In the genomic region with DNA sequence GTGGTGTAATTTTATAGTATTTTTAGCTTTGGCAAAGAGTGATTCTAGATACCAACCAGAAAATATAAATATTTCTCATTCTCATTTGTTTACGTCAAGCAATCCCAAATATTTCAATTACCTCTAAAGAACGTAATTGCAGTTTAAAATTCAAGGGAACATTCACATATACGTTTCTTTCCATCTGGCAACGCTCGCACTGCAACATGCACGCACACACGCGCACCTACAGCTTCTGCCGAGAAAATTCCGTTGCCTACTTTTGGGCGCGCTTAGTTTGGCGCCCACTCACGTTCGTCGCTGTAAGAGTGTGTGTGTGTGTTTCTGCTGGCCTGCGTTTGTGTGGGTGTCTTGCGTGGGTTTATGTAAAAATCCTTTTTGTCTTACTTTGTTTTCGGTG, we compare ENCODE assay signal across 5 fruit fly cellular contexts.
A peak's percentile ranks its signal among the peaks of the same experiment; 100 is the strongest.
TF ChIP-seq lines count a peak whose summit lies in the region.

No protein-coding gene starts in this region.

- peak; percentile 29 to 47 for TF ChIP-seq CTCF in S2 (optimal IDR thresholded peaks at IDR 0.05; lab: Kevin White, UChicago)
- TF ChIP-seq CTCF in whole organism, embryonic (GFP tag; optimal IDR thresholded peaks at IDR 0.05; lab: Kevin White, UChicago), result no peak

TF ChIP-seq in whole organism, adult, 20 proteins besides CTCF, POLR2A, EP300 and RAD21:
- TF ChIP-seq CG5204 (GFP tag; optimal IDR thresholded peaks at IDR 0.05; lab: Kevin White, UChicago) (peak; percentile 28), cnc (optimal IDR thresholded peaks at IDR 0.05; lab: Kevin White, UChicago) (no peak), Clk (GFP tag; optimal IDR thresholded peaks at IDR 0.05; lab: Kevin White, UChicago) (no peak), CG14711 (tag; optimal IDR thresholded peaks at IDR 0.05; lab: Kevin White, UChicago) (no peak), CG12768 (GFP tag; optimal IDR thresholded peaks at IDR 0.05; lab: Kevin White, UChicago) (peak; percentile 25), bab1 (GFP tag; optimal IDR thresholded peaks at IDR 0.05; lab: Kevin White, UChicago) (no peak)

TF ChIP-seq in whole organism, embryonic, 481 proteins besides CTCF, POLR2A, EP300 and RAD21 (continues in another document):
- TF ChIP-seq Adf1 (GFP tag; IDR thresholded peaks at IDR 0.05; lab: Robert Waterston, UW) (no peak), CG1603 (tag; optimal IDR thresholded peaks at IDR 0.05; lab: Kevin White, UChicago) (peak; percentile 17), sr (GFP tag; IDR thresholded peaks at IDR 0.05; lab: Robert Waterston, UW) (peak; percentile 44; the same call in 1 of the 3 replicates), Max (GFP tag; optimal IDR thresholded peaks at IDR 0.05; lab: Kevin White, UChicago) (no peak), CG13287 (GFP tag; IDR thresholded peaks at IDR 0.05; lab: Robert Waterston, UW; ENCODE audit: partially characterized antibody) (no peak), CG18011 (GFP tag; optimal IDR thresholded peaks at IDR 0.05; lab: Kevin White, UChicago) (no peak), Rx (GFP tag; IDR thresholded peaks at IDR 0.05; lab: Robert Waterston, UW) (no peak), dimm (GFP tag; IDR thresholded peaks at IDR 0.05; lab: Robert Waterston, UW) (no peak), CG11504 (tag; optimal IDR thresholded peaks at IDR 0.05; lab: Kevin White, UChicago) (peak; percentile 72), CG9437 (GFP tag; optimal IDR thresholded peaks at IDR 0.05; lab: Kevin White, UChicago) (peak; percentile 96), ham (GFP tag; IDR thresholded peaks at IDR 0.05; lab: Robert Waterston, UW) (no peak), CG9727 (GFP tag; optimal IDR thresholded peaks at IDR 0.05; lab: Kevin White, UChicago) (peak; percentile 1), nau (GFP tag; optimal IDR thresholded peaks at IDR 0.05; lab: Kevin White, UChicago) (no peak), Hmx (GFP tag; optimal IDR thresholded peaks at IDR 0.05; lab: Kevin White, UChicago) (no peak), trem (tag; optimal IDR thresholded peaks at IDR 0.05; lab: Kevin White, UChicago) (peak; percentile 19), pita (GFP tag; optimal IDR thresholded peaks at IDR 0.05; lab: Kevin White, UChicago) (no peak), Optix (GFP tag; IDR thresholded peaks at IDR 0.05; lab: Robert Waterston, UW) (no peak), kay (GFP tag; optimal IDR thresholded peaks at IDR 0.05; lab: Kevin White, UChicago) (no peak), Mad (GFP tag; optimal IDR thresholded peaks at IDR 0.05; lab: Kevin White, UChicago) (no peak), CG13775 (GFP tag; optimal IDR thresholded peaks at IDR 0.05; lab: Kevin White, UChicago) (no peak), Lhr (GFP tag; optimal IDR thresholded peaks at IDR 0.05; lab: Kevin White, UChicago) (peak; percentile 27), cg (GFP tag; optimal IDR thresholded peaks at IDR 0.05; lab: Kevin White, UChicago) (peak; percentile 83), nerfin-1 (tag; optimal IDR thresholded peaks at IDR 0.05; lab: Kevin White, UChicago) (no peak), CG6791 (GFP tag; IDR thresholded peaks at IDR 0.05; lab: Robert Waterston, UW; ENCODE audit: partially characterized antibody) (peak; percentile 21; the same call in 1 of the 3 replicates), CG14667 (GFP tag; IDR thresholded peaks at IDR 0.05; lab: Robert Waterston, UW) (no peak), E2f2 (GFP tag; IDR thresholded peaks at IDR 0.05; lab: Robert Waterston, UW) (peak; percentile 27; the same call in 1 of the 2 replicates), Antp (GFP tag; optimal IDR thresholded peaks at IDR 0.05; lab: Kevin White, UChicago) (no peak)

TF ChIP-seq in whole organism, prepupa, 60 proteins besides CTCF, POLR2A, EP300 and RAD21:
- TF ChIP-seq svp (GFP tag; lab: Kevin White, UChicago) (peak; percentile 20), Sox15 (GFP tag; optimal IDR thresholded peaks at IDR 0.05; lab: Kevin White, UChicago) (no peak)

TF ChIP-seq in whole organism, pupa, 21 proteins besides CTCF, POLR2A, EP300 and RAD21:
- TF ChIP-seq CG10348 (GFP tag; IDR thresholded peaks at IDR 0.05; lab: Robert Waterston, UW) (no peak), CG4496 (GFP tag; IDR thresholded peaks at IDR 0.05; lab: Robert Waterston, UW) (0 out of 3 replicates have a peak, but pooled peaks have one; percentile 25)
TF ChIP-seq in whole organism, pupa: peak in this region for 1.
